Fruit fly (Drosophila melanogaster) whole organism, embryonic: Measurements from ENCODE around the gene MBD-like.
A peak's percentile ranks its signal among the peaks of the same experiment; 100 is the strongest.

ENCODE experiments used
- Ada2b ChIP-seq: fragments of 200-800 bp; sonication (Bioruptor generic); IDR thresholded peaks from 2 replicates; pipeline ENCODE4 v1.3.6; 2022; ENCODE audit warnings: missing biosample characterization, missing genetic modification characterization
- Asciz ChIP-seq: fragments of 200-800 bp; sonication (Bioruptor generic); optimal IDR thresholded peaks from 2 replicates; lab custom pipeline; 2017; ENCODE audit warnings: missing biosample characterization, mild to moderate bottlenecking, missing genetic modification characterization, missing genetic modification reagents
- CG11560 ChIP-seq: fragments of 200-800 bp; sonication (Bioruptor generic); IDR thresholded peaks from 3 replicates; pipeline ENCODE4 v1.3.6; 2022; ENCODE audit warnings: missing biosample characterization, missing genetic modification characterization
- CG12744 ChIP-seq: fragments of 200-800 bp; sonication (Bioruptor generic); optimal IDR thresholded peaks from 2 replicates; lab custom pipeline; 2016; ENCODE audit warnings: missing biosample characterization, missing genetic modification characterization
- CG14050 ChIP-seq: fragments of 200-800 bp; sonication (Bioruptor generic); IDR thresholded peaks from 3 replicates; pipeline ENCODE4 v1.3.6; 2022; ENCODE audit warnings: missing biosample characterization, missing genetic modification characterization
- CG2116 ChIP-seq: fragments of 200-800 bp; sonication (Bioruptor generic); optimal IDR thresholded peaks from 3 replicates; lab custom pipeline; 2018; ENCODE audit warnings: missing biosample characterization, mild to moderate bottlenecking, missing genetic modification characterization
- CG3726 ChIP-seq: fragments of 200-800 bp; sonication (Bioruptor generic); IDR thresholded peaks from 3 replicates; pipeline ENCODE4, ENCODE4 v1.3.6; 2022; ENCODE audit warnings: missing biosample characterization, missing genetic modification characterization
- CG4730 ChIP-seq: fragments of 200-800 bp; sonication (Bioruptor generic); IDR thresholded peaks from 2 replicates; pipeline ENCODE4 v1.3.6; 2022; ENCODE audit warnings: missing biosample characterization, missing genetic modification characterization
- CG6765 ChIP-seq: fragments of 200-800 bp; sonication (Bioruptor generic); optimal IDR thresholded peaks from 3 replicates; lab custom pipeline; 2017; ENCODE audit warnings: missing biosample characterization, mild to moderate bottlenecking, missing genetic modification characterization
- CG7786 ChIP-seq: fragments of 200-800 bp; sonication (Bioruptor generic); optimal IDR thresholded peaks from 2 replicates; lab custom pipeline; 2016; ENCODE audit warnings: missing biosample characterization, missing genetic modification characterization
- CG7839 ChIP-seq: fragments of 200-800 bp; sonication (Bioruptor generic); optimal IDR thresholded peaks from 3 replicates; lab custom pipeline; 2018; ENCODE audit warnings: missing biosample characterization, mild to moderate bottlenecking, missing genetic modification characterization, moderate library complexity
- CG8089 ChIP-seq: fragments of 200-800 bp; sonication (Bioruptor generic); optimal IDR thresholded peaks from 3 replicates; lab custom pipeline; 2016; ENCODE audit warnings: missing biosample characterization, missing genetic modification characterization
- CG8388 ChIP-seq: fragments of 200-800 bp; sonication (Bioruptor generic); optimal IDR thresholded peaks from 2 replicates; lab custom pipeline; 2019; ENCODE audit warnings: missing biosample characterization, mild to moderate bottlenecking, missing genetic modification characterization, moderate library complexity
- CG8944 ChIP-seq: fragments of 200-800 bp; sonication (Bioruptor generic); optimal IDR thresholded peaks from 3 replicates; lab custom pipeline; 2016; ENCODE audit warnings: missing biosample characterization, missing genetic modification characterization
- CG9817 ChIP-seq: fragments of 200-800 bp; sonication (Bioruptor generic); optimal IDR thresholded peaks from 2 replicates; lab custom pipeline; 2018; ENCODE audit warnings: missing biosample characterization, mild to moderate bottlenecking, missing genetic modification characterization, moderate library complexity
- Camta ChIP-seq: fragments of 200-800 bp; sonication (Bioruptor generic); optimal IDR thresholded peaks from 2 replicates; lab custom pipeline; 2016; ENCODE audit warnings: missing biosample characterization, missing genetic modification characterization
- Dbx ChIP-seq: fragments of 200-800 bp; sonication (Bioruptor generic); IDR thresholded peaks from 3 replicates; pipeline ENCODE4 v1.3.6; 2022; ENCODE audit warnings: missing biosample characterization, missing genetic modification characterization
- Doc3 ChIP-seq: fragments of 200-800 bp; sonication (Bioruptor generic); IDR thresholded peaks from 3 replicates; pipeline ENCODE4 v1.3.6; 2022; ENCODE audit warnings: missing biosample characterization, missing genetic modification characterization; ENCODE audit not compliant: partially characterized antibody
- Dref ChIP-seq: fragments of 200-800 bp; sonication (Bioruptor generic); IDR thresholded peaks from 2 replicates; pipeline ENCODE4 v1.3.6; 2022; ENCODE audit warnings: missing biosample characterization, missing genetic modification characterization
- Hey ChIP-seq: fragments of 200-800 bp; sonication (Bioruptor generic); optimal IDR thresholded peaks from 3 replicates; lab custom pipeline; 2018; ENCODE audit warnings: missing biosample characterization, mild to moderate bottlenecking, missing genetic modification characterization
- Hr3 ChIP-seq: fragments of 200-800 bp; sonication (Bioruptor generic); optimal IDR thresholded peaks from 3 replicates; lab custom pipeline; 2016; ENCODE audit warnings: missing biosample characterization, missing genetic modification characterization
- Hsf ChIP-seq: fragments of 200-800 bp; sonication (Bioruptor generic); optimal IDR thresholded peaks from 3 replicates; lab custom pipeline; 2016; ENCODE audit warnings: missing biosample characterization, missing genetic modification characterization
- MBD-R2 ChIP-seq: fragments of 200-800 bp; sonication (Bioruptor generic); IDR thresholded peaks from 2 replicates; pipeline ENCODE4 v1.3.6; 2022; ENCODE audit warnings: missing biosample characterization, missing genetic modification characterization
- MESR4 ChIP-seq: fragments of 200-800 bp; sonication (Bioruptor generic); optimal IDR thresholded peaks from 2 replicates; lab custom pipeline; 2018; ENCODE audit warnings: missing biosample characterization, mild to moderate bottlenecking, missing genetic modification characterization, moderate library complexity
- MTF-1 ChIP-seq: fragments of 200-800 bp; sonication (Bioruptor generic); optimal IDR thresholded peaks from 2 replicates; lab custom pipeline; 2018; ENCODE audit warnings: missing biosample characterization, mild to moderate bottlenecking, missing genetic modification characterization, borderline replicate concordance
- Med ChIP-seq: fragments of 200-800 bp; sonication (Bioruptor generic); peaks from one replicate; lab custom pipeline; 2016; ENCODE audit warnings: missing biosample characterization, missing genetic modification characterization, mild to moderate bottlenecking, inconsistent platforms, moderate library complexity
- Nf-YA ChIP-seq: fragments of 200-800 bp; sonication (Bioruptor generic); IDR thresholded peaks from 2 replicates; pipeline ENCODE4 v1.3.6; 2022; ENCODE audit warnings: missing biosample characterization, missing genetic modification characterization
- NfI ChIP-seq: fragments of 200-800 bp; sonication (Bioruptor generic); optimal IDR thresholded peaks from 3 replicates; lab custom pipeline; 2018; ENCODE audit warnings: missing biosample characterization, mild to moderate bottlenecking, missing genetic modification characterization, moderate library complexity
- Oli ChIP-seq: fragments of 200-800 bp; sonication (Bioruptor generic); optimal IDR thresholded peaks from 2 replicates; lab custom pipeline; 2018; ENCODE audit warnings: missing biosample characterization, mild to moderate bottlenecking, missing genetic modification characterization, moderate library complexity
- Ravus ChIP-seq: fragments of 200-800 bp; sonication (Bioruptor generic); IDR thresholded peaks from 2 replicates; pipeline ENCODE4 v1.3.6; 2022; ENCODE audit warnings: missing biosample characterization, missing genetic modification characterization
- Side ChIP-seq: fragments of 200-800 bp; sonication (Bioruptor generic); optimal IDR thresholded peaks from 2 replicates; lab custom pipeline; 2016; ENCODE audit warnings: missing biosample characterization, missing genetic modification characterization
- Sox102F ChIP-seq: fragments of 200-800 bp; sonication (Bioruptor generic); optimal IDR thresholded peaks from 2 replicates; lab custom pipeline; 2018; ENCODE audit warnings: missing biosample characterization, mild to moderate bottlenecking, missing genetic modification characterization, moderate library complexity
- Spps ChIP-seq: fragments of 200-800 bp; sonication (Bioruptor generic); optimal IDR thresholded peaks from 2 replicates; lab custom pipeline; 2018; ENCODE audit warnings: missing biosample characterization, mild to moderate bottlenecking, missing genetic modification characterization
- Trl ChIP-seq, 3 experiments: fragments of >200 bp in 2 of 3; fragments of 200-800 bp in 1 of 3; sonication (Bioruptor generic) in 1 of 3; optimal IDR thresholded peaks; 2 replicates in 1 of 3; 3 replicates in 2 of 3; lab custom pipeline; 2016 to 2017; ENCODE audit warnings: missing biosample characterization in 1 of 3, missing genetic modification characterization in 1 of 3
- al ChIP-seq: fragments of 200-800 bp; sonication (Bioruptor generic); IDR thresholded peaks from 2 replicates; pipeline ENCODE4 v1.3.6; 2022; ENCODE audit warnings: missing biosample characterization, missing genetic modification characterization
- ash1 ChIP-seq: fragments of 200-800 bp; sonication (Bioruptor generic); optimal IDR thresholded peaks from 2 replicates; lab custom pipeline; 2018; ENCODE audit warnings: missing biosample characterization, mild to moderate bottlenecking, missing genetic modification characterization
- gce ChIP-seq: fragments of 200-800 bp; sonication (Bioruptor generic); IDR thresholded peaks from 3 replicates; pipeline ENCODE4 v1.3.6; 2022; ENCODE audit warnings: missing biosample characterization, missing genetic modification characterization
- lbe ChIP-seq: fragments of 200-800 bp; sonication (Bioruptor generic); optimal IDR thresholded peaks from 2 replicates; lab custom pipeline; 2016; ENCODE audit warnings: missing biosample characterization, mild to moderate bottlenecking, missing genetic modification characterization
- nau ChIP-seq: fragments of 200-800 bp; sonication (Bioruptor generic); optimal IDR thresholded peaks from 3 replicates; lab custom pipeline; 2017; ENCODE audit warnings: missing biosample characterization, mild to moderate bottlenecking, missing genetic modification characterization, missing genetic modification reagents
- pita ChIP-seq: fragments of 200-800 bp; sonication (Bioruptor generic); optimal IDR thresholded peaks from 2 replicates; lab custom pipeline; 2017; ENCODE audit warnings: missing biosample characterization, mild to moderate bottlenecking, missing genetic modification characterization
- pnt ChIP-seq: fragments of 200-800 bp; sonication (Bioruptor generic); optimal IDR thresholded peaks from 3 replicates; lab custom pipeline; 2016; ENCODE audit warnings: missing biosample characterization, missing genetic modification characterization
- salm ChIP-seq: fragments of 200-800 bp; sonication (Bioruptor generic); optimal IDR thresholded peaks from 2 replicates; lab custom pipeline; 2018; ENCODE audit warnings: missing biosample characterization, mild to moderate bottlenecking, missing genetic modification characterization
- schlank ChIP-seq: fragments of 200-800 bp; sonication (Bioruptor generic); optimal IDR thresholded peaks from 2 replicates; lab custom pipeline; 2018; ENCODE audit warnings: missing biosample characterization, mild to moderate bottlenecking, missing genetic modification characterization
- so ChIP-seq: fragments of 200-800 bp; sonication (Bioruptor generic); IDR thresholded peaks from 3 replicates; pipeline ENCODE4 v1.3.6; 2022; ENCODE audit warnings: missing biosample characterization, missing genetic modification characterization
- trem ChIP-seq: fragments of 200-800 bp; optimal IDR thresholded peaks from 3 replicates; lab custom pipeline; 2019; ENCODE audit warnings: missing biosample characterization, mild to moderate bottlenecking, missing genetic modification characterization, moderate library complexity
- twi ChIP-seq: fragments of 200-800 bp; optimal IDR thresholded peaks from 2 replicates; lab custom pipeline; 2019; ENCODE audit warnings: missing biosample characterization, mild to moderate bottlenecking, missing genetic modification characterization, moderate library complexity
- usp ChIP-seq: fragments of >200 bp; optimal IDR thresholded peaks from 2 replicates; lab custom pipeline; 2017; ENCODE audit warnings: missing biosample characterization, missing genetic modification characterization
- wor ChIP-seq: fragments of 200-800 bp; sonication (Bioruptor generic); IDR thresholded peaks from 2 replicates; pipeline ENCODE4 v1.3.6; 2022; ENCODE audit warnings: missing biosample characterization, missing genetic modification characterization

Gene MBD-like

dm6 chr3R:9533181-9534124 lies 26.1 kb upstream of the MBD-like start (continued):
- TF ChIP-seq CG2116 (GFP tag; lab: Kevin White, UChicago) (peak; percentile 79), Ada2b (peak; percentile 83), Camta (GFP tag; lab: Kevin White, UChicago) (peak; percentile 95), twi (tag; lab: Kevin White, UChicago) (peak; percentile 87), Dref (GFP tag; lab: Robert Waterston, UW) (no peak), wor (GFP tag; lab: Robert Waterston, UW) (peak; percentile 90), CG8944 (peak; percentile 82), CG7786 (GFP tag; lab: Kevin White, UChicago) (peak; percentile 90), ash1 (GFP tag; lab: Kevin White, UChicago) (peak; percentile 33), schlank (tag; lab: Kevin White, UChicago) (peak; percentile 87), Nf-YA (GFP tag; lab: Robert Waterston, UW) (peak; percentile 81), Spps (tag; lab: Kevin White, UChicago) (peak; percentile 84), Asciz (GFP tag; lab: Kevin White, UChicago) (peak; percentile 95), CG7839 (tag; lab: Kevin White, UChicago) (peak; percentile 97), trem (tag; lab: Kevin White, UChicago) (peak; percentile 82), Hey (tag; lab: Kevin White, UChicago) (peak; percentile 65), CG3726 (GFP tag; lab: Robert Waterston, UW) (peak; percentile 62; the same call in 1 of the 3 replicates), pita (GFP tag; lab: Kevin White, UChicago) (no peak), pnt (peak; percentile 91), so (GFP tag; lab: Robert Waterston, UW) (peak; percentile 87; the same call in 2 of the 3 replicates), CG14050 (GFP tag; lab: Robert Waterston, UW) (peak; percentile 74), Ravus (GFP tag; lab: Robert Waterston, UW) (peak; percentile 56), Trl (optimal IDR thresholded peaks at IDR 0.05; lab: Kevin White, UChicago) (peak; percentile 93 to 95), Trl (GFP tag; optimal IDR thresholded peaks at IDR 0.05; lab: Kevin White, UChicago) (peak; percentile 93), Doc3 (0 out of 3 replicates have a peak, but pooled peaks have one; percentile 19), Oli (tag; lab: Kevin White, UChicago) (peak; percentile 98), Hr3 (GFP tag; lab: Kevin White, UChicago) (peak; percentile 95), nau (GFP tag; lab: Kevin White, UChicago) (peak; percentile 98), MBD-R2 (GFP tag; lab: Robert Waterston, UW) (peak; percentile 73), CG8388 (peak; percentile 93), CG12744 (peak; percentile 88), CG8089 (peak; percentile 82), CG4730 (GFP tag; lab: Robert Waterston, UW) (peak; percentile 80), al (GFP tag; lab: Robert Waterston, UW) (peak; percentile 86), CG11560 (tag; lab: Robert Waterston, UW) (peak; percentile 71), Side (peak; percentile 90), CG9817 (tag; lab: Kevin White, UChicago) (peak; percentile 91), CG6765 (GFP tag; lab: Kevin White, UChicago) (peak; percentile 97), Dbx (GFP tag; lab: Robert Waterston, UW) (peak; percentile 82), Med (GFP tag; lab: Kevin White, UChicago) (peak; percentile 97), usp (GFP tag; lab: Kevin White, UChicago) (no peak), MESR4 (GFP tag; lab: Kevin White, UChicago) (peak; percentile 16), lbe (peak; percentile 84), NfI (peak; percentile 95), salm (tag; lab: Kevin White, UChicago) (peak; percentile 91), Hsf (GFP tag; lab: Kevin White, UChicago) (peak; percentile 96), Sox102F (GFP tag; lab: Kevin White, UChicago) (peak; percentile 96), gce (GFP tag; lab: Robert Waterston, UW) (peak; percentile 49; the same call in 1 of the 3 replicates), MTF-1 (GFP tag; lab: Kevin White, UChicago) (peak; percentile 57)
